Fruit fly (Drosophila melanogaster) whole organism, embryonic: ENCODE measurements around the gene blp.

ENCODE experiments used
- Atf-2 ChIP-seq: fragments of 200-800 bp; sonication (Bioruptor generic); optimal IDR thresholded peaks from 2 replicates; lab custom pipeline; 2016; ENCODE audit warnings: missing biosample characterization, missing genetic modification characterization
- Bteb2 ChIP-seq: fragments of 200-800 bp; sonication (Bioruptor generic); optimal IDR thresholded peaks from 2 replicates; lab custom pipeline; 2016; ENCODE audit warnings: missing biosample characterization, missing genetic modification characterization
- CG10147 ChIP-seq: fragments of 200-800 bp; sonication (Bioruptor generic); optimal IDR thresholded peaks from 2 replicates; lab custom pipeline; 2019; ENCODE audit warnings: missing biosample characterization, mild to moderate bottlenecking, missing genetic modification characterization, moderate library complexity
- CG10321 ChIP-seq: fragments of 200-800 bp; sonication (Bioruptor generic); IDR thresholded peaks from 2 replicates; pipeline ENCODE4 v1.3.6; 2022; ENCODE audit warnings: missing biosample characterization, missing genetic modification characterization
- CG11560 ChIP-seq: fragments of 200-800 bp; sonication (Bioruptor generic); IDR thresholded peaks from 3 replicates; pipeline ENCODE4 v1.3.6; 2022; ENCODE audit warnings: missing biosample characterization, missing genetic modification characterization
- CG12219 ChIP-seq: fragments of 200-800 bp; sonication (Bioruptor generic); optimal IDR thresholded peaks from 3 replicates; lab custom pipeline; 2018; ENCODE audit warnings: missing biosample characterization, mild to moderate bottlenecking, missing genetic modification characterization
- CG13775 ChIP-seq: fragments of 200-800 bp; sonication (Bioruptor generic); optimal IDR thresholded peaks from 3 replicates; lab custom pipeline; 2017; ENCODE audit warnings: missing biosample characterization, mild to moderate bottlenecking, missing genetic modification characterization
- CG15479 ChIP-seq: fragments of 200-800 bp; sonication (Bioruptor generic); optimal IDR thresholded peaks from 3 replicates; lab custom pipeline; 2019; ENCODE audit warnings: missing biosample characterization, mild to moderate bottlenecking, missing genetic modification characterization, moderate library complexity
- CG15696 ChIP-seq: fragments of 200-800 bp; sonication (Bioruptor generic); optimal IDR thresholded peaks from 2 replicates; lab custom pipeline; 2019; ENCODE audit warnings: missing biosample characterization, mild to moderate bottlenecking, missing genetic modification characterization, moderate library complexity
- CG1602 ChIP-seq: fragments of 200-800 bp; sonication (Bioruptor generic); optimal IDR thresholded peaks from 3 replicates; lab custom pipeline; 2016; ENCODE audit warnings: missing biosample characterization, missing genetic modification characterization
- CG17328 ChIP-seq: fragments of 200-800 bp; sonication (Bioruptor generic); IDR thresholded peaks from 2 replicates; pipeline ENCODE4 v1.3.6; 2022; ENCODE audit warnings: missing biosample characterization, missing genetic modification characterization
- CG17359 ChIP-seq: fragments of 200-800 bp; sonication (Bioruptor generic); optimal IDR thresholded peaks from 3 replicates; lab custom pipeline; 2018; ENCODE audit warnings: missing biosample characterization, mild to moderate bottlenecking, missing genetic modification characterization, moderate library complexity
- CG2199 ChIP-seq: fragments of 200-800 bp; sonication (Bioruptor generic); IDR thresholded peaks from 3 replicates; pipeline ENCODE4 v1.3.6; 2022; ENCODE audit warnings: missing biosample characterization, missing genetic modification characterization
- CG2202 ChIP-seq: fragments of 200-800 bp; sonication (Bioruptor generic); optimal IDR thresholded peaks from 2 replicates; lab custom pipeline; 2018; ENCODE audit warnings: missing biosample characterization, mild to moderate bottlenecking, missing genetic modification characterization
- CG31441 ChIP-seq: fragments of 200-800 bp; sonication (Bioruptor generic); IDR thresholded peaks from 2 replicates; pipeline ENCODE4 v1.3.6; 2022; ENCODE audit warnings: missing biosample characterization, missing genetic modification characterization
- CG3281 ChIP-seq: fragments of 200-800 bp; sonication (Bioruptor generic); optimal IDR thresholded peaks from 3 replicates; lab custom pipeline; 2017; ENCODE audit warnings: missing biosample characterization, mild to moderate bottlenecking, missing genetic modification characterization
- CG7271 ChIP-seq: fragments of 200-800 bp; sonication (Bioruptor generic); optimal IDR thresholded peaks from 2 replicates; lab custom pipeline; 2018; ENCODE audit warnings: missing biosample characterization, mild to moderate bottlenecking, missing genetic modification characterization, moderate library complexity
- CG7963 ChIP-seq: fragments of 200-800 bp; sonication (Bioruptor generic); IDR thresholded peaks from 3 replicates; pipeline ENCODE4 v1.3.6; 2022; ENCODE audit warnings: missing biosample characterization, missing genetic modification characterization; ENCODE audit not compliant: partially characterized antibody
- CG8290 ChIP-seq, 3 experiments: fragments of 200-800 bp; sonication (Bioruptor generic); optimal IDR thresholded peaks; 2 replicates each; lab custom pipeline; 2016 to 2019; ENCODE audit warnings: missing biosample characterization in 3 of 3, missing genetic modification characterization in 3 of 3, mild to moderate bottlenecking in 2 of 3, moderate library complexity in 1 of 3
- CG8478 ChIP-seq: fragments of >200 bp; optimal IDR thresholded peaks from 2 replicates; lab custom pipeline; 2018
- CG9609 ChIP-seq: fragments of 200-800 bp; sonication (Bioruptor generic); optimal IDR thresholded peaks from 3 replicates; lab custom pipeline; 2016; ENCODE audit warnings: missing biosample characterization, missing genetic modification characterization
- CG9817 ChIP-seq: fragments of 200-800 bp; sonication (Bioruptor generic); optimal IDR thresholded peaks from 2 replicates; lab custom pipeline; 2018; ENCODE audit warnings: missing biosample characterization, mild to moderate bottlenecking, missing genetic modification characterization, moderate library complexity
- D19B ChIP-seq: fragments of 200-800 bp; sonication (Bioruptor generic); optimal IDR thresholded peaks from 2 replicates; lab custom pipeline; 2017; ENCODE audit warnings: missing biosample characterization, mild to moderate bottlenecking, missing genetic modification characterization
- Dip3 ChIP-seq: fragments of 200-800 bp; sonication (Bioruptor generic); optimal IDR thresholded peaks from 3 replicates; lab custom pipeline; 2016; ENCODE audit warnings: missing biosample characterization, missing genetic modification characterization
- Doc3 ChIP-seq: fragments of 200-800 bp; sonication (Bioruptor generic); IDR thresholded peaks from 3 replicates; pipeline ENCODE4 v1.3.6; 2022; ENCODE audit warnings: missing biosample characterization, missing genetic modification characterization; ENCODE audit not compliant: partially characterized antibody
- Fer2 ChIP-seq: fragments of 200-800 bp; sonication (Bioruptor generic); optimal IDR thresholded peaks from 2 replicates; lab custom pipeline; 2018; ENCODE audit warnings: missing biosample characterization, mild to moderate bottlenecking, missing genetic modification characterization, moderate library complexity
- Gsc ChIP-seq: fragments of 200-800 bp; sonication (Bioruptor generic); IDR thresholded peaks from 2 replicates; pipeline ENCODE4 v1.3.6; 2022; ENCODE audit warnings: missing biosample characterization, missing genetic modification characterization
- HLH54F ChIP-seq: fragments of 200-800 bp; sonication (Bioruptor generic); optimal IDR thresholded peaks from 3 replicates; lab custom pipeline; 2016; ENCODE audit warnings: missing biosample characterization, missing genetic modification characterization
- Hmx ChIP-seq: fragments of 200-800 bp; sonication (Bioruptor generic); optimal IDR thresholded peaks from 2 replicates; lab custom pipeline; 2016; ENCODE audit warnings: missing biosample characterization, missing genetic modification characterization
- Lim3 ChIP-seq: fragments of 200-800 bp; sonication (Bioruptor generic); IDR thresholded peaks from 2 replicates; pipeline ENCODE4 v1.3.6; 2022; ENCODE audit warnings: missing biosample characterization, missing genetic modification characterization
- Mes4 ChIP-seq: fragments of 200-800 bp; sonication (Bioruptor generic); optimal IDR thresholded peaks from 2 replicates; lab custom pipeline; 2016; ENCODE audit warnings: missing biosample characterization, missing genetic modification characterization
- Mrtf ChIP-seq: fragments of 200-800 bp; sonication (Bioruptor generic); IDR thresholded peaks from 3 replicates; pipeline ENCODE4 v1.3.6; 2022; ENCODE audit warnings: missing biosample characterization, missing genetic modification characterization
- Myb ChIP-seq: fragments of 200-800 bp; sonication (Bioruptor generic); optimal IDR thresholded peaks from 2 replicates; lab custom pipeline; 2016; ENCODE audit warnings: missing biosample characterization, missing genetic modification characterization
- Rfx ChIP-seq: fragments of 200-800 bp; sonication (Bioruptor generic); IDR thresholded peaks from 2 replicates; pipeline ENCODE4 v1.3.6; 2022; ENCODE audit warnings: missing biosample characterization, missing genetic modification characterization
- Rx ChIP-seq: fragments of 200-800 bp; sonication (Bioruptor generic); IDR thresholded peaks from 2 replicates; pipeline ENCODE4 v1.3.6; 2022; ENCODE audit warnings: missing biosample characterization, missing genetic modification characterization
- Sox100B ChIP-seq: fragments of 200-800 bp; sonication (Bioruptor generic); optimal IDR thresholded peaks from 3 replicates; lab custom pipeline; 2018; ENCODE audit warnings: missing biosample characterization, mild to moderate bottlenecking, missing genetic modification characterization
- Tbp ChIP-seq: fragments of >200 bp; optimal IDR thresholded peaks from 2 replicates; lab custom pipeline; 2018; ENCODE audit warnings: missing biosample characterization, missing genetic modification characterization
- Trl ChIP-seq, 3 experiments: fragments of >200 bp in 2 of 3; fragments of 200-800 bp in 1 of 3; sonication (Bioruptor generic) in 1 of 3; optimal IDR thresholded peaks; 2 replicates in 1 of 3; 3 replicates in 2 of 3; lab custom pipeline; 2016 to 2017; ENCODE audit warnings: missing biosample characterization in 1 of 3, missing genetic modification characterization in 1 of 3
- Vsx1 ChIP-seq: fragments of 200-800 bp; sonication (Bioruptor generic); optimal IDR thresholded peaks from 2 replicates; lab custom pipeline; 2017; ENCODE audit warnings: missing biosample characterization, mild to moderate bottlenecking, missing genetic modification characterization, missing genetic modification reagents
- cwo ChIP-seq: fragments of 200-800 bp; sonication (Bioruptor generic); optimal IDR thresholded peaks from 3 replicates; lab custom pipeline; 2017; ENCODE audit warnings: missing biosample characterization, missing genetic modification characterization, mild to moderate bottlenecking, moderate library complexity, missing genetic modification reagents
- dpn ChIP-seq, 2 experiments: fragments of 200-800 bp; sonication (Bioruptor generic); optimal IDR thresholded peaks; 3 replicates each; lab custom pipeline; 2016; ENCODE audit warnings: missing biosample characterization in 2 of 2, missing genetic modification characterization in 2 of 2
- fd64A ChIP-seq: fragments of 200-800 bp; sonication (Bioruptor generic); optimal IDR thresholded peaks from 3 replicates; lab custom pipeline; 2018; ENCODE audit warnings: missing biosample characterization, mild to moderate bottlenecking, missing genetic modification characterization
- fu2 ChIP-seq: fragments of 200-800 bp; sonication (Bioruptor generic); optimal IDR thresholded peaks from 2 replicates; lab custom pipeline; 2016; ENCODE audit warnings: missing biosample characterization, missing genetic modification characterization
- grn ChIP-seq: fragments of 200-800 bp; sonication (Bioruptor generic); optimal IDR thresholded peaks from 3 replicates; lab custom pipeline; 2017; ENCODE audit warnings: missing biosample characterization, missing genetic modification characterization
- gsb-n ChIP-seq: fragments of 200-800 bp; sonication (Bioruptor generic); optimal IDR thresholded peaks from 3 replicates; lab custom pipeline; 2018; ENCODE audit warnings: missing biosample characterization, mild to moderate bottlenecking, missing genetic modification characterization
- insv ChIP-seq, 2 experiments: fragments of 200-800 bp; sonication (Bioruptor generic); optimal IDR thresholded peaks; 3 replicates each; lab custom pipeline; 2016 to 2018; ENCODE audit warnings: missing biosample characterization in 2 of 2, missing genetic modification characterization in 2 of 2
- kni ChIP-seq: fragments of 200-800 bp; sonication (Bioruptor generic); optimal IDR thresholded peaks from 3 replicates; lab custom pipeline; 2017; ENCODE audit warnings: mild to moderate bottlenecking, missing biosample characterization, missing genetic modification reagents, missing genetic modification characterization
- mirr ChIP-seq: fragments of 200-800 bp; sonication (Bioruptor generic); optimal IDR thresholded peaks from 3 replicates; lab custom pipeline; 2018; ENCODE audit warnings: missing biosample characterization, mild to moderate bottlenecking, missing genetic modification characterization
- nom ChIP-seq: fragments of 200-800 bp; sonication (Bioruptor generic); optimal IDR thresholded peaks from 2 replicates; lab custom pipeline; 2017; ENCODE audit warnings: missing biosample characterization, missing genetic modification characterization, mild to moderate bottlenecking, moderate library complexity, missing genetic modification reagents
- sima ChIP-seq: fragments of 200-800 bp; sonication (Bioruptor generic); optimal IDR thresholded peaks from 2 replicates; lab custom pipeline; 2016; ENCODE audit warnings: missing biosample characterization, missing genetic modification characterization
- ttk ChIP-seq: fragments of 200-800 bp; sonication (Bioruptor generic); IDR thresholded peaks from 2 replicates; pipeline ENCODE4 v2.1.2; 2022; ENCODE audit warnings: missing biosample characterization, missing genetic modification characterization
- zfh1 ChIP-seq: fragments of 200-800 bp; sonication (Bioruptor generic); IDR thresholded peaks from 3 replicates; pipeline ENCODE4 v1.3.6; 2022; ENCODE audit warnings: missing biosample characterization, missing genetic modification characterization

Gene blp

DNA sequence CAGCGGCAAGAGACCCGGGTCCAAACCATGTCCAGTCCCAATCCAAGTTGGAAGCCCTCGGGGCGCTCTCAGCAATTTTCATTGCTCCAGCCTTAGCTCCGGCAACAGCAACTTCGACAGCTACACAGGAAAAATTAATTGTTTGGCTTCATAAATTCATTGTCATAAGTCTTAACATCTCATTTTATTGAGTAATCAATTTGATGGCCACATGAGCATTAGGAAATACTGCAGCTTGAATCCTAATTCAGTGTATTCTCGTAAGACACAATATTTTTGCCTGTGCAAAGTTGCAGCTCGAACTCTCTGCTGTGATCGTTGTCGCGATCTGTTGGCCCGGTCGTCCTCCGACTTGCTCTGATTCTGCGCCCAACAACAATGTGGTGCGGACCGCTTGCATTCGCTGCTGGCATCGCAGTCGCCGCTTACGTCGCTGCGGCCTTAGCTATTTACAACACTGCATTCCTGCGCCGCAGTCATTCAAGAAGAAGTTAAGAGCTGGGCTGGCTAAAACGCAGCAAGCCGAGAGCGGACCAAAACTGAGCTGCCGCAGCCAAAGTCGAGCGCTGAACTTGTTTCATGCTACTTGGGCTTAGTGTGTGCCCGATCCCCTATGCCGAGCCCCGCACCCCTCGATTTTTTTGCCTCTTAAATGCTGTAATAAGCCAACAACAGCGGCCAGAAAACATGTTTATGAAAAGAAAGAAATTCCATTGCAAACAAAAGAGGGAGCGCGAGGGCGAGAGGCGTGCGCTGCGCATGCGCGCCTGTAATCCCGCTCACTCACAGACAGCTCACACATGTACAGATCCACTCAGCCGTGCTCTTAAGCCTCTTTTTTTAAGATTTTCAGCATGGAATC lies 14.0 kb upstream of the blp start (continued):
- TF ChIP-seq CG15479 (GFP tag; lab: Kevin White, UChicago), result peak; percentile 1
- TF ChIP-seq HLH54F (GFP tag; lab: Kevin White, UChicago), result no peak
- no peak for TF ChIP-seq insv (GFP tag; optimal IDR thresholded peaks at IDR 0.05; lab: Kevin White, UChicago)
- no peak for TF ChIP-seq Bteb2 (GFP tag; lab: Kevin White, UChicago)
- TF ChIP-seq Hmx (GFP tag; lab: Kevin White, UChicago), result no peak
- TF ChIP-seq nom, result peak; percentile 55
- TF ChIP-seq fd64A (GFP tag; lab: Kevin White, UChicago), result no peak
- TF ChIP-seq Sox100B, result no peak
- no peak for TF ChIP-seq dpn (GFP tag; optimal IDR thresholded peaks at IDR 0.05; lab: Kevin White, UChicago)
- no peak for TF ChIP-seq CG9609 (GFP tag; lab: Kevin White, UChicago)
- TF ChIP-seq CG11560 (tag; lab: Robert Waterston, UW), result no peak
- no peak for TF ChIP-seq Myb (GFP tag; lab: Kevin White, UChicago)
- no peak for TF ChIP-seq Lim3 (GFP tag; lab: Robert Waterston, UW)
- no peak for TF ChIP-seq cwo (GFP tag; lab: Kevin White, UChicago)
- TF ChIP-seq Vsx1 (GFP tag; lab: Kevin White, UChicago), result no peak
- TF ChIP-seq mirr, result no peak
- no peak for TF ChIP-seq CG13775 (GFP tag; lab: Kevin White, UChicago)
- TF ChIP-seq Dip3 (GFP tag; lab: Kevin White, UChicago), result no peak
- no peak for TF ChIP-seq CG7963 (GFP tag; lab: Robert Waterston, UW)
- TF ChIP-seq D19B, result no peak
- TF ChIP-seq CG12219 (GFP tag; lab: Kevin White, UChicago), result no peak
- TF ChIP-seq CG7271, result no peak
- TF ChIP-seq Doc3, result no peak
- 0 out of 2 replicates have a peak, but pooled peaks have one; percentile 11 for TF ChIP-seq Rx
- no peak for TF ChIP-seq fu2 (GFP tag; lab: Kevin White, UChicago)
- TF ChIP-seq CG1602, result peak; percentile 36
- TF ChIP-seq CG9817 (tag; lab: Kevin White, UChicago), result no peak
- TF ChIP-seq CG2202 (tag; lab: Kevin White, UChicago), result peak; percentile 18
- TF ChIP-seq CG3281 (GFP tag; lab: Kevin White, UChicago), result no peak
- no peak for TF ChIP-seq Fer2 (tag; lab: Kevin White, UChicago)
- TF ChIP-seq Gsc, result no peak
- TF ChIP-seq CG17359, result no peak
- no peak for TF ChIP-seq ttk (GFP tag; lab: Robert Waterston, UW)
- TF ChIP-seq Tbp (GFP tag; lab: Kevin White, UChicago), result no peak
- TF ChIP-seq Mrtf (GFP tag; lab: Robert Waterston, UW), result no peak
- no peak for TF ChIP-seq sima
- TF ChIP-seq CG8478 (lab: Kevin White, UChicago), result no peak
- no peak for TF ChIP-seq Atf-2 (GFP tag; lab: Kevin White, UChicago)
- TF ChIP-seq Rfx (GFP tag; lab: Robert Waterston, UW), result no peak

DNA sequence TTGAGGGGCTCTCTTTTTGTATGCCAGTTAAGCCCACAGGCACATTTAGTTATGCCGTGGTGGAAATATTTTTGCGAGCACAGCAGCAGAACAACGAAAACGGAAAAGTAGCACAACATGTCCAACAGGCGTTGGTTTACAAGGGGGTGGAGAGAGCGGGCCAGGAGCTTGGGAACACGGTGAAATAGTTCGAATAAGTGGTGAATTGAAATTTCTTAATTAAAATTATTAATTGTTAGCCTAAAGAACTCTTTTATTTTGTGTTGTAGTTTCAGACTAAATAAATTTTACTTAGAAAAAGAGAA lies 13.5 kb upstream of the blp start:
- TF ChIP-seq CG15696 (tag; lab: Kevin White, UChicago) (no peak), CG2199 (GFP tag; lab: Robert Waterston, UW) (peak; percentile 98), CG10321 (GFP tag; lab: Robert Waterston, UW) (no peak), CG17328 (no peak), CG10147 (no peak), kni (GFP tag; lab: Kevin White, UChicago) (peak; percentile 54), insv (GFP tag; optimal IDR thresholded peaks at IDR 0.05; lab: Kevin White, UChicago) (no peak), CG31441 (no peak), grn (GFP tag; lab: Kevin White, UChicago) (no peak), gsb-n (tag; lab: Kevin White, UChicago) (no peak), Trl (optimal IDR thresholded peaks at IDR 0.05; lab: Kevin White, UChicago) (peak in 1 of 2 experiments; percentile 13), Trl (GFP tag; optimal IDR thresholded peaks at IDR 0.05; lab: Kevin White, UChicago) (no peak), zfh1 (no peak), CG8290 (GFP tag; optimal IDR thresholded peaks at IDR 0.05; lab: Kevin White, UChicago) (no peak), CG8290 (tag; optimal IDR thresholded peaks at IDR 0.05; lab: Kevin White, UChicago) (no peak), Mes4 (GFP tag; lab: Kevin White, UChicago) (no peak)
